Worm (Caenorhabditis elegans): ENCODE data around the gene R07E3.1.

DNA sequence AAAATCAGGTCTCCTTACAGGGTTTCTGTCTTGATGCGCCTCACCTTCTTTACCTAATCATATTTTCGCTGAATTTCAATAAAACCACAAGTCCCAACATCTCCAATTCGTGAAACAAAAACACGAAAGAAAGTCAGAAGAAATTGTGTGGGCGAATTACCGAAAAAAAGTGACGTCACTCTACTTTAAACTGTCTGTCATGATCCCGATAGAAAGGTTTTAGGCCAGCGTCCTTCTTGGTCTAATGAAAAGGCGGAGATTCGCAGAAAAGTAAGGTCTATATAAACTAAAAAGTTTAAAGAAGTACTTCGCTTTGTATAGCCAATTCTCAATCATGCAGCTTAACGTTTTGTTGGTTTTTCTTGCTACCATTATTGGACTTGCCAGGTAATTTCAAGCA, 34.7 kb downstream of the R07E3.1 start, which contains the start of gene cnc-8:
- TF ChIP-seq hnd-1 (tag; optimal IDR thresholded peaks at IDR 0.05) = no peak
- TF ChIP-seq F13C5.2 (tag; optimal IDR thresholded peaks at IDR 0.05) = no peak
- no peak for TF ChIP-seq ceh-36 (tag; optimal IDR thresholded peaks at IDR 0.05)
- TF ChIP-seq hmg-4 (GFP tag; optimal IDR thresholded peaks at IDR 0.05) = no peak
- no peak for TF ChIP-seq ama-1 (optimal IDR thresholded peaks at IDR 0.05)
- TF ChIP-seq pes-1 (GFP tag; IDR thresholded peaks at IDR 0.05) = no peak
- no peak for TF ChIP-seq sea-1 (GFP tag; conservative IDR thresholded peaks at IDR 0.05)
- no peak for TF ChIP-seq ceh-13 (GFP tag; optimal IDR thresholded peaks at IDR 0.05)
- no peak for TF ChIP-seq tbx-37 (GFP tag; conservative IDR thresholded peaks at IDR 0.05)
- no peak for TF ChIP-seq scrt-1 (GFP tag; IDR thresholded peaks at IDR 0.05)

All from whole organism, early embryonic.